Fruit fly (Drosophila melanogaster) whole organism, wandering third instar larva: Measurements from ENCODE around the gene CG13048.

ENCODE experiments used
- Abd-B ChIP-seq: fragments of >200 bp; optimal IDR thresholded peaks from 2 replicates; lab custom pipeline; 2017; ENCODE audit warnings: missing biosample characterization, missing genetic modification characterization
- CG32264 ChIP-seq: fragments of 200-800 bp; sonication (Bioruptor generic); optimal IDR thresholded peaks from 2 replicates; lab custom pipeline; 2016; ENCODE audit warnings: missing biosample characterization, missing genetic modification characterization
- CG9705 ChIP-seq: fragments of 200-800 bp; sonication (Bioruptor generic); optimal IDR thresholded peaks from 2 replicates; lab custom pipeline; 2018; ENCODE audit warnings: missing biosample characterization, mild to moderate bottlenecking, missing genetic modification characterization
- CrebA ChIP-seq: fragments of 200-800 bp; sonication (Bioruptor generic); optimal IDR thresholded peaks from 2 replicates; lab custom pipeline; 2016; ENCODE audit warnings: missing biosample characterization, mild to moderate bottlenecking, missing genetic modification characterization, borderline replicate concordance
- Dfd ChIP-seq: fragments of >200 bp; optimal IDR thresholded peaks from 2 replicates; lab custom pipeline; 2017; ENCODE audit warnings: missing biosample characterization, missing genetic modification characterization
- Dif ChIP-seq: fragments of 200-275, 200-300 bp; sonication (Bioruptor generic); optimal IDR thresholded peaks from 2 replicates; lab custom pipeline; 2018; ENCODE audit warnings: missing biosample characterization, missing genetic modification characterization; ENCODE audit not compliant: partially characterized antibody
- GATAd ChIP-seq: sonication (Bioruptor generic); optimal IDR thresholded peaks from 2 replicates; lab custom pipeline; 2016; ENCODE audit warnings: missing biosample characterization, missing genetic modification characterization
- Hr78 ChIP-seq: fragments of >200 bp; optimal IDR thresholded peaks from 2 replicates; lab custom pipeline; 2017; ENCODE audit warnings: missing biosample characterization, missing genetic modification characterization
- Hr83 ChIP-seq: fragments of 200-300 bp; sonication (Bioruptor generic); optimal IDR thresholded peaks from 2 replicates; lab custom pipeline; 2016; ENCODE audit warnings: missing biosample characterization, mild to moderate bottlenecking, missing genetic modification characterization, moderate library complexity; ENCODE audit not compliant: poor library complexity, severe bottlenecking
- Mio ChIP-seq: sonication (Bioruptor generic); optimal IDR thresholded peaks from 2 replicates; lab custom pipeline; 2016; ENCODE audit warnings: missing biosample characterization, missing genetic modification characterization
- Myc ChIP-seq: fragments of >200 bp; optimal IDR thresholded peaks from 2 replicates; lab custom pipeline; 2017
- N ChIP-seq: fragments of >200 bp; optimal IDR thresholded peaks from 2 replicates; lab custom pipeline; 2018; ENCODE audit warnings: missing biosample characterization, missing external identifiers, missing genetic modification characterization
- OdsH ChIP-seq: fragments of 200-800 bp; sonication (Bioruptor generic); optimal IDR thresholded peaks from 2 replicates; lab custom pipeline; 2016; ENCODE audit warnings: missing biosample characterization, mild to moderate bottlenecking, missing genetic modification characterization
- Rel ChIP-seq, 2 experiments: fragments of 200-800 bp; sonication (Bioruptor generic) in 1 of 2; optimal IDR thresholded peaks; 2 replicates in 1 of 2; 3 replicates in 1 of 2; lab custom pipeline; 2016 to 2019; ENCODE audit warnings: mild to moderate bottlenecking in 2 of 2, missing biosample characterization in 2 of 2, missing genetic modification characterization in 2 of 2, moderate library complexity in 1 of 2
- Sp1 ChIP-seq: fragments of 200-800 bp; sonication (Bioruptor generic); optimal IDR thresholded peaks from 3 replicates; lab custom pipeline; 2019; ENCODE audit warnings: missing biosample characterization, mild to moderate bottlenecking, missing genetic modification characterization, moderate library complexity
- br ChIP-seq: fragments of 200-800 bp; sonication (Bioruptor generic); optimal IDR thresholded peaks from 2 replicates; lab custom pipeline; 2016; ENCODE audit warnings: missing biosample characterization, missing genetic modification characterization
- brk ChIP-seq: fragments of 200-800 bp; sonication (Bioruptor generic); optimal IDR thresholded peaks from 2 replicates; lab custom pipeline; 2016; ENCODE audit warnings: missing biosample characterization, mild to moderate bottlenecking, missing genetic modification characterization
- dmrt93B ChIP-seq: fragments of 200-800 bp; sonication (Bioruptor generic); optimal IDR thresholded peaks from 2 replicates; lab custom pipeline; 2018; ENCODE audit warnings: missing biosample characterization, mild to moderate bottlenecking, missing genetic modification characterization
- dsf ChIP-seq: sonication (Bioruptor generic); optimal IDR thresholded peaks from 2 replicates; lab custom pipeline; 2016; ENCODE audit warnings: missing biosample characterization, missing genetic modification characterization, borderline replicate concordance
- ey ChIP-seq: fragments of 200-800 bp; sonication (Bioruptor generic); optimal IDR thresholded peaks from 2 replicates; lab custom pipeline; 2016; ENCODE audit warnings: missing biosample characterization, missing genetic modification characterization
- foxo ChIP-seq, 2 experiments: fragments of 200-800 bp; sonication (Bioruptor generic); optimal IDR thresholded peaks; 2 replicates in 1 of 2; 3 replicates in 1 of 2; lab custom pipeline; 2016 to 2017; ENCODE audit warnings: missing biosample characterization in 2 of 2, missing genetic modification characterization in 2 of 2
- fru ChIP-seq: fragments of 200-800 bp; sonication (Bioruptor generic); optimal IDR thresholded peaks from 3 replicates; lab custom pipeline; 2016; ENCODE audit warnings: missing biosample characterization, mild to moderate bottlenecking, missing genetic modification characterization
- h ChIP-seq: fragments of 200-800 bp; sonication (Bioruptor generic); optimal IDR thresholded peaks from 3 replicates; lab custom pipeline; 2016; ENCODE audit warnings: missing biosample characterization, mild to moderate bottlenecking, missing genetic modification characterization
- jim ChIP-seq: fragments of 175-275, 200-325 bp; sonication (Bioruptor generic); optimal IDR thresholded peaks from 2 replicates; lab custom pipeline; 2016; ENCODE audit warnings: missing biosample characterization, mild to moderate bottlenecking, missing genetic modification characterization
- lola ChIP-seq: fragments of >200 bp; optimal IDR thresholded peaks from 2 replicates; lab custom pipeline; 2017; ENCODE audit warnings: missing biosample characterization, missing genetic modification characterization
- pan ChIP-seq: fragments of >200 bp; optimal IDR thresholded peaks from 2 replicates; lab custom pipeline; 2017
- rgr ChIP-seq: fragments of 200-800 bp; sonication (Bioruptor generic); optimal IDR thresholded peaks from 3 replicates; lab custom pipeline; 2016; ENCODE audit warnings: missing biosample characterization, mild to moderate bottlenecking, missing genetic modification characterization
- sage ChIP-seq: fragments of 200-800 bp; sonication (Bioruptor generic); optimal IDR thresholded peaks from 2 replicates; lab custom pipeline; 2016; ENCODE audit warnings: missing biosample characterization, mild to moderate bottlenecking, missing genetic modification characterization
- sv ChIP-seq: fragments of 200-800 bp; sonication (Bioruptor generic); optimal IDR thresholded peaks from 3 replicates; lab custom pipeline; 2016; ENCODE audit warnings: missing biosample characterization, missing genetic modification characterization
- usp ChIP-seq: fragments of >200 bp; optimal IDR thresholded peaks from 2 replicates; lab custom pipeline; 2017; ENCODE audit warnings: missing biosample characterization, missing genetic modification characterization
- woc ChIP-seq: sonication (Bioruptor generic); optimal IDR thresholded peaks from 2 replicates; lab custom pipeline; 2016; ENCODE audit warnings: missing biosample characterization, mild to moderate bottlenecking, missing genetic modification characterization

The CG13048 gene

dm6 chr3L:16257118-16257627 is 26.5 kb downstream of the CG13048 start, which contains the start of gene CG13054:
Gene CG13054 (minus strand): TSS chr3L:16257191.
- TF ChIP-seq Myc (lab: Kevin White, UChicago) (no peak), usp (GFP tag; lab: Kevin White, UChicago) (no peak), Hr83 (GFP tag; lab: Kevin White, UChicago) (no peak), foxo (GFP tag; optimal IDR thresholded peaks at IDR 0.05; lab: Kevin White, UChicago) (no peak), fru (GFP tag; lab: Kevin White, UChicago) (no peak), h (GFP tag; lab: Kevin White, UChicago) (no peak), jim (no peak), br (GFP tag; lab: Kevin White, UChicago) (no peak), CrebA (no peak), woc (GFP tag; lab: Kevin White, UChicago) (no peak), Dif (no peak), sv (GFP tag; lab: Kevin White, UChicago) (no peak)

- no peak for TF ChIP-seq CrebA
- TF ChIP-seq Rel (GFP tag; optimal IDR thresholded peaks at IDR 0.05; lab: Kevin White, UChicago): no peak
- no peak for TF ChIP-seq Rel (tag; optimal IDR thresholded peaks at IDR 0.05; lab: Kevin White, UChicago)
- no peak for TF ChIP-seq Dfd (GFP tag; lab: Kevin White, UChicago)
- no peak for TF ChIP-seq brk (GFP tag; lab: Kevin White, UChicago)
- no peak for TF ChIP-seq Abd-B (GFP tag; lab: Kevin White, UChicago)
- TF ChIP-seq GATAd (GFP tag; lab: Kevin White, UChicago): no peak
- TF ChIP-seq N (GFP tag; lab: Kevin White, UChicago): no peak
Observed at dm6 chr3L:16252255-16252654, 31.5 kb downstream of the CG13048 start, which contains the start of gene CG13055. Gene CG13055 (minus strand): TSS chr3L:16252355.

DNA sequence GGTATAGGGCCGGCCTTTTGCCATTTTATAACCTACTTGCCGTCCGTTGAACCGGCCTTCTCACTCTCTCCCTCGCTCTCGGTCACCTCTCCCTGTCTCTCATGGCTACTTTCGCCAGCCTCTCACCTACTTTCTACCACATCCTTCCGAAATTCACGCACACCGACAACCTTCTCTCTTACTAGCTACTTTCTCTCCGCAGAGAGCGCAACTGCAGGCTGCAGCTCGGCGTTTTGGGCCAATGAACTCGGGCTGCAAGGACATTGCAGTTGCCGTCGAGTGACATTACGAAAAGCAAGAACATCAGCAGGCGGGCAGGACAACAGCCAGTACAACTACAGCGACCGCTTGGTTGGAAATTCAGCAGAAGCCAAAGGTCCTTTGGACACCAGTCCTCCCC is 42.4 kb downstream of the CG13048 start:
- TF ChIP-seq Hr78 (GFP tag; lab: Kevin White, UChicago) (no peak), Dif (no peak), dsf (no peak), ey (GFP tag; lab: Kevin White, UChicago) (no peak), fru (GFP tag; lab: Kevin White, UChicago) (no peak)

- TF ChIP-seq usp (GFP tag; lab: Kevin White, UChicago) (no peak), ey (GFP tag; lab: Kevin White, UChicago) (no peak), br (GFP tag; lab: Kevin White, UChicago) (no peak), Rel (GFP tag; optimal IDR thresholded peaks at IDR 0.05; lab: Kevin White, UChicago) (no peak), Rel (tag; optimal IDR thresholded peaks at IDR 0.05; lab: Kevin White, UChicago) (peak; percentile 96), CrebA (no peak), Sp1 (no peak), pan (lab: Kevin White, UChicago) (no peak), sage (GFP tag; lab: Kevin White, UChicago) (no peak), foxo (GFP tag; optimal IDR thresholded peaks at IDR 0.05; lab: Kevin White, UChicago) (no peak), OdsH (no peak), rgr (GFP tag; lab: Kevin White, UChicago) (peak; percentile 21), Mio (GFP tag; lab: Kevin White, UChicago) (no peak), dmrt93B (GFP tag; lab: Kevin White, UChicago) (no peak), Hr83 (GFP tag; lab: Kevin White, UChicago) (no peak), CG9705 (GFP tag; lab: Kevin White, UChicago) (no peak), lola (GFP tag; lab: Kevin White, UChicago) (no peak), h (GFP tag; lab: Kevin White, UChicago) (peak; percentile 32), CG32264 (no peak), GATAd (GFP tag; lab: Kevin White, UChicago) (no peak), Dif (no peak)
Observed at dm6 chr3L:16233850-16234494, 49.7 kb downstream of the CG13048 start.

- TF ChIP-seq Hr83 (GFP tag; lab: Kevin White, UChicago) (no peak), rgr (GFP tag; lab: Kevin White, UChicago) (no peak), sage (GFP tag; lab: Kevin White, UChicago) (no peak), dmrt93B (GFP tag; lab: Kevin White, UChicago) (no peak), usp (GFP tag; lab: Kevin White, UChicago) (no peak), dsf (no peak)
Observed at dm6 chr3L:16232924-16233323, 50.8 kb downstream of the CG13048 start, which contains the start of gene Hsc20. Gene Hsc20 (plus strand): TSS chr3L:16233127.
